Worm (Caenorhabditis elegans) whole organism, L3 larva: ENCODE results near the gene R11A8.1.

Experiments
- R02D3.7 ChIP-seq: fragments of 150-350 bp; optimal IDR thresholded peaks from 2 replicates; lab custom pipeline; 2014; ENCODE audit warnings: missing biosample characterization, missing genetic modification characterization
- ZK546.5 ChIP-seq: sonication (generic microtip); optimal IDR thresholded peaks from 2 replicates; lab custom pipeline; 2017; ENCODE audit warnings: missing biosample characterization, missing genetic modification characterization
- aly-2 ChIP-seq: fragments of 150-350 bp; optimal IDR thresholded peaks from 2 replicates; lab custom pipeline; 2014; ENCODE audit warnings: missing biosample characterization, missing genetic modification characterization
- ama-1 ChIP-seq: fragments of 150-350 bp; optimal IDR thresholded peaks from 2 replicates; lab custom pipeline; 2018
- ceh-16 ChIP-seq: sonication (generic microtip); optimal IDR thresholded peaks from 2 replicates; lab custom pipeline; 2017; ENCODE audit warnings: missing biosample characterization, missing genetic modification characterization
- ceh-28 ChIP-seq: fragments of 150-350 bp; optimal IDR thresholded peaks from 2 replicates; lab custom pipeline; 2014; ENCODE audit warnings: missing biosample characterization, missing genetic modification reagents, missing genetic modification characterization
- ceh-82 ChIP-seq: fragments of 150-350 bp; optimal IDR thresholded peaks from 2 replicates; lab custom pipeline; 2014; ENCODE audit warnings: missing biosample characterization, missing genetic modification characterization
- ceh-9 ChIP-seq: sonication (generic microtip); optimal IDR thresholded peaks from 2 replicates; lab custom pipeline; 2018; ENCODE audit warnings: missing biosample characterization, missing genetic modification characterization
- daf-12 ChIP-seq: fragments of 150-350 bp; optimal IDR thresholded peaks from 2 replicates; lab custom pipeline; 2014; ENCODE audit warnings: missing biosample characterization, missing genetic modification reagents, missing genetic modification characterization
- egl-27 ChIP-seq: sonication (generic microtip); optimal IDR thresholded peaks from 4 replicates; lab custom pipeline; 2017; ENCODE audit warnings: missing biosample characterization, missing genetic modification reagents, missing genetic modification characterization
- egl-5 ChIP-seq: fragments of 150-350 bp; optimal IDR thresholded peaks from 2 replicates; lab custom pipeline; 2017; ENCODE audit warnings: missing biosample characterization, missing genetic modification reagents, missing genetic modification characterization, inconsistent platforms
- elt-1 ChIP-seq: fragments of 150-350 bp; optimal IDR thresholded peaks from 2 replicates; lab custom pipeline; 2014; ENCODE audit warnings: missing biosample characterization, missing genetic modification characterization
- elt-2 ChIP-seq: sonication (generic microtip); optimal IDR thresholded peaks from 2 replicates; lab custom pipeline; 2016; ENCODE audit warnings: missing genetic modification reagents, mild to moderate bottlenecking, missing genetic modification characterization, missing compliant biosample characterization
- elt-3 ChIP-seq, 3 experiments: fragments of 150-350 bp in 1 of 3; sonication (generic microtip) in 2 of 3; optimal IDR thresholded peaks; 2 replicates in 2 of 3; 4 replicates in 1 of 3; lab custom pipeline; 2014 to 2017; ENCODE audit warnings: missing biosample characterization in 3 of 3, missing genetic modification characterization in 3 of 3
- eor-1 ChIP-seq, 2 experiments: fragments of 150-350 bp; optimal IDR thresholded peaks; 2 replicates each; lab custom pipeline; 2014 to 2018; ENCODE audit warnings: missing biosample characterization in 2 of 2, missing genetic modification characterization in 2 of 2
- fkh-10 ChIP-seq: sonication (generic microtip); optimal IDR thresholded peaks from 2 replicates; lab custom pipeline; 2017; ENCODE audit warnings: missing biosample characterization, missing genetic modification reagents, missing genetic modification characterization
- fkh-2 ChIP-seq: fragments of 150-350 bp; optimal IDR thresholded peaks from 2 replicates; lab custom pipeline; 2014; ENCODE audit warnings: missing biosample characterization, missing genetic modification reagents, missing genetic modification characterization
- fos-1 ChIP-seq: fragments of 150-350 bp; optimal IDR thresholded peaks from 2 replicates; lab custom pipeline; 2014; ENCODE audit warnings: missing biosample characterization, missing genetic modification characterization
- hmg-11 ChIP-seq: sonication (generic microtip); optimal IDR thresholded peaks from 2 replicates; lab custom pipeline; 2016; ENCODE audit warnings: missing genetic modification characterization, missing compliant biosample characterization
- jun-1 ChIP-seq: fragments of 150-350 bp; optimal IDR thresholded peaks from 2 replicates; lab custom pipeline; 2014; ENCODE audit warnings: missing biosample characterization, missing genetic modification reagents, missing genetic modification characterization
- lin-15B ChIP-seq: fragments of 150-350 bp; optimal IDR thresholded peaks from 2 replicates; lab custom pipeline; 2014; ENCODE audit warnings: missing biosample characterization, missing genetic modification characterization
- lin-39 ChIP-seq: fragments of 150-350 bp; optimal IDR thresholded peaks from 2 replicates; lab custom pipeline; 2018; ENCODE audit warnings: missing biosample characterization, missing genetic modification reagents, missing genetic modification characterization
- lsy-12 ChIP-seq: sonication (generic microtip); optimal IDR thresholded peaks from 2 replicates; lab custom pipeline; 2016; ENCODE audit warnings: mild to moderate bottlenecking, missing genetic modification characterization, missing compliant biosample characterization
- mdl-1 ChIP-seq: fragments of 150-350 bp; optimal IDR thresholded peaks from 2 replicates; lab custom pipeline; 2014; ENCODE audit warnings: missing biosample characterization, missing genetic modification characterization
- mml-1 ChIP-seq: fragments of 150-350 bp; sonication (generic microtip); optimal IDR thresholded peaks from 3 replicates; lab custom pipeline; 2014; ENCODE audit warnings: missing biosample characterization, missing genetic modification characterization
- nfya-1 ChIP-seq: sonication (generic microtip); optimal IDR thresholded peaks from 2 replicates; lab custom pipeline; 2017; ENCODE audit warnings: missing genetic modification characterization, mild to moderate bottlenecking, missing compliant biosample characterization, antibody characterized with exemption, moderate library complexity; ENCODE audit not compliant: insufficient read depth
- nhr-11 ChIP-seq: fragments of 150-350 bp; optimal IDR thresholded peaks from 2 replicates; lab custom pipeline; 2014; ENCODE audit warnings: missing biosample characterization, missing genetic modification characterization
- nhr-12 ChIP-seq: fragments of 150-350 bp; optimal IDR thresholded peaks from 2 replicates; lab custom pipeline; 2014; ENCODE audit warnings: missing biosample characterization, missing genetic modification characterization
- nhr-23 ChIP-seq: fragments of 150-350 bp; optimal IDR thresholded peaks from 2 replicates; lab custom pipeline; 2014; ENCODE audit warnings: missing biosample characterization, missing genetic modification reagents, missing genetic modification characterization
- nhr-237 ChIP-seq: fragments of 150-350 bp; optimal IDR thresholded peaks from 2 replicates; lab custom pipeline; 2014; ENCODE audit warnings: missing biosample characterization, missing genetic modification characterization
- nhr-25 ChIP-seq: sonication (generic microtip); optimal IDR thresholded peaks from 2 replicates; lab custom pipeline; 2017; ENCODE audit warnings: missing biosample characterization, missing genetic modification characterization
- nhr-28 ChIP-seq: fragments of 150-350 bp; optimal IDR thresholded peaks from 2 replicates; lab custom pipeline; 2014; ENCODE audit warnings: missing biosample characterization, missing genetic modification characterization
- nhr-43 ChIP-seq: sonication (generic microtip); optimal IDR thresholded peaks from 2 replicates; lab custom pipeline; 2016; ENCODE audit warnings: mild to moderate bottlenecking, missing genetic modification characterization, missing compliant biosample characterization; ENCODE audit not compliant: poor library complexity, severe bottlenecking
- nhr-67 ChIP-seq: fragments of 150-350 bp; optimal IDR thresholded peaks from 2 replicates; lab custom pipeline; 2014; ENCODE audit warnings: missing biosample characterization, missing genetic modification characterization
- nhr-76 ChIP-seq: fragments of 150-350 bp; sonication (generic microtip); optimal IDR thresholded peaks from 5 replicates; lab custom pipeline; 2014; ENCODE audit warnings: missing biosample characterization, missing genetic modification characterization
- nhr-77 ChIP-seq: fragments of 150-350 bp; optimal IDR thresholded peaks from 2 replicates; lab custom pipeline; 2014; ENCODE audit warnings: missing biosample characterization, missing genetic modification characterization
- pha-4 ChIP-seq: fragments of 150-350 bp; optimal IDR thresholded peaks from 2 replicates; lab custom pipeline; 2014; ENCODE audit warnings: missing biosample characterization, missing genetic modification reagents, missing genetic modification characterization
- pqm-1 ChIP-seq: fragments of 150-350 bp; optimal IDR thresholded peaks from 2 replicates; lab custom pipeline; 2017; ENCODE audit warnings: missing biosample characterization, missing genetic modification characterization, inconsistent platforms
- sea-2 ChIP-seq: fragments of 150-350 bp; sonication (generic microtip); optimal IDR thresholded peaks from 4 replicates; lab custom pipeline; 2014; ENCODE audit warnings: missing biosample characterization, missing genetic modification reagents, missing genetic modification characterization
- skn-1 ChIP-seq: fragments of 150-350 bp; optimal IDR thresholded peaks from 2 replicates; lab custom pipeline; 2014; ENCODE audit warnings: missing biosample characterization, missing genetic modification characterization
- snpc-4 ChIP-seq: fragments of 150-350 bp; optimal IDR thresholded peaks from 2 replicates; lab custom pipeline; 2014; ENCODE audit warnings: missing biosample characterization, missing genetic modification characterization
- tbx-2 ChIP-seq: sonication (generic microtip); optimal IDR thresholded peaks from 2 replicates; lab custom pipeline; 2016; ENCODE audit warnings: mild to moderate bottlenecking, missing genetic modification characterization, missing compliant biosample characterization
- unc-39 ChIP-seq: sonication (generic microtip); optimal IDR thresholded peaks from 4 replicates; lab custom pipeline; 2017; ENCODE audit warnings: missing biosample characterization, missing genetic modification characterization
- unc-62 ChIP-seq: fragments of 150-350 bp; sonication (generic microtip); optimal IDR thresholded peaks from 4 replicates; lab custom pipeline; 2014; ENCODE audit warnings: missing biosample characterization, missing genetic modification reagents, missing genetic modification characterization
- zag-1 ChIP-seq: fragments of 150-350 bp; optimal IDR thresholded peaks from 2 replicates; lab custom pipeline; 2014; ENCODE audit warnings: missing biosample characterization, missing genetic modification characterization
- ztf-11 ChIP-seq: fragments of 150-350 bp; optimal IDR thresholded peaks from 2 replicates; lab custom pipeline; 2014; ENCODE audit warnings: missing biosample characterization, missing genetic modification characterization
- ztf-4 ChIP-seq: fragments of 150-350 bp; optimal IDR thresholded peaks from 2 replicates; lab custom pipeline; 2014; ENCODE audit warnings: missing biosample characterization, missing genetic modification characterization

R11A8.1 gene

ce11 chrIV:10357072-10357471 lies at the start of gene R11A8.1:
Gene R11A8.1, minus strand, starts transcription at chrIV:10357172.
- TF ChIP-seq nfya-1 (tag; lab: Kevin White, UChicago) (no peak), egl-27 (tag; lab: Kevin White, UChicago) (no peak), fos-1 (no peak), nhr-77 (tag; lab: Kevin White, UChicago) (no peak), ceh-9 (tag; lab: Kevin White, UChicago) (no peak), pha-4 (tag; lab: Kevin White, UChicago) (no peak), ceh-82 (tag; lab: Kevin White, UChicago) (no peak), mdl-1 (tag; lab: Kevin White, UChicago) (no peak), nhr-11 (tag; lab: Kevin White, UChicago) (no peak), nhr-12 (no peak), nhr-67 (tag; lab: Kevin White, UChicago) (no peak), ceh-28 (tag; lab: Kevin White, UChicago) (no peak), pqm-1 (tag; lab: Kevin White, UChicago) (no peak), nhr-23 (no peak), fkh-10 (no peak)

- TF ChIP-seq hmg-11 (peak; percentile 79), fos-1 (no peak), tbx-2 (tag; lab: Kevin White, UChicago) (peak; percentile 69), jun-1 (tag; lab: Kevin White, UChicago) (no peak), skn-1 (tag; lab: Kevin White, UChicago) (no peak), pqm-1 (tag; lab: Kevin White, UChicago) (no peak), unc-39 (tag; lab: Kevin White, UChicago) (no peak), sea-2 (GFP tag; lab: Kevin White, UChicago) (peak; percentile 36), snpc-4 (tag; lab: Kevin White, UChicago) (peak; percentile 54), nhr-43 (tag; lab: Kevin White, UChicago) (no peak), unc-62 (GFP tag; lab: Kevin White, UChicago) (peak; percentile 47), ztf-11 (no peak), egl-27 (tag; lab: Kevin White, UChicago) (no peak), lsy-12 (no peak), zag-1 (tag; lab: Kevin White, UChicago) (peak; percentile 24), nhr-76 (tag; lab: Kevin White, UChicago) (no peak), ceh-28 (tag; lab: Kevin White, UChicago) (no peak), nfya-1 (tag; lab: Kevin White, UChicago) (peak; percentile 87), fkh-10 (peak; percentile 71), aly-2 (tag; lab: Kevin White, UChicago) (no peak), daf-12 (tag; lab: Kevin White, UChicago) (no peak), nhr-12 (no peak), nhr-237 (tag; lab: Kevin White, UChicago) (no peak), mdl-1 (tag; lab: Kevin White, UChicago) (no peak), mml-1 (tag; lab: Kevin White, UChicago) (no peak), R02D3.7 (tag; lab: Kevin White, UChicago) (no peak), elt-1 (no peak), pha-4 (tag; lab: Kevin White, UChicago) (no peak), nhr-25 (tag; lab: Kevin White, UChicago) (no peak), ZK546.5 (tag; lab: Kevin White, UChicago) (no peak), nhr-23 (no peak), fkh-2 (tag; lab: Kevin White, UChicago) (no peak), ceh-82 (tag; lab: Kevin White, UChicago) (no peak), nhr-67 (tag; lab: Kevin White, UChicago) (no peak), lin-15B (peak; percentile 27), eor-1 (tag; optimal IDR thresholded peaks at IDR 0.05; lab: Kevin White, UChicago) (no peak), ceh-9 (tag; lab: Kevin White, UChicago) (no peak), nhr-77 (tag; lab: Kevin White, UChicago) (no peak), elt-3 (tag; optimal IDR thresholded peaks at IDR 0.05; lab: Kevin White, UChicago) (no peak), elt-2 (tag; lab: Kevin White, UChicago) (no peak), ztf-4 (tag; lab: Kevin White, UChicago) (no peak), nhr-28 (tag; lab: Kevin White, UChicago) (no peak), egl-5 (no peak), lin-39 (tag; lab: Kevin White, UChicago) (peak; percentile 68), ama-1 (no peak), nhr-11 (tag; lab: Kevin White, UChicago) (no peak), ceh-16 (tag; lab: Kevin White, UChicago) (no peak)
These were observed 46.5 kb upstream of the R11A8.1 start, which contains the start of gene gpa-7 for ce11 chrIV:10403193-10404058. Gene gpa-7, plus strand, starts transcription at chrIV:10404008.
